Fruit fly (Drosophila melanogaster) whole organism, wandering third instar larva: ENCODE results near the gene GstO2.

Experiments used
- Abd-B ChIP-seq: fragments of >200 bp; optimal IDR thresholded peaks from 2 replicates; lab custom pipeline; 2017; ENCODE audit warnings: missing biosample characterization, missing genetic modification characterization
- Myc ChIP-seq: fragments of >200 bp; optimal IDR thresholded peaks from 2 replicates; lab custom pipeline; 2017
- usp ChIP-seq: fragments of >200 bp; optimal IDR thresholded peaks from 2 replicates; lab custom pipeline; 2017; ENCODE audit warnings: missing biosample characterization, missing genetic modification characterization

- no peak for TF ChIP-seq usp (GFP tag; lab: Kevin White, UChicago)
- no peak for TF ChIP-seq Myc (lab: Kevin White, UChicago)
- TF ChIP-seq Abd-B = no peak
Observed at dm6 chr3L:8523257-8523656, at the start of gene GstO2.
